Fruit fly (Drosophila melanogaster) whole organism, embryonic: ENCODE measurements around the gene CG14205.
A peak's percentile ranks its signal among the peaks of the same experiment; 100 is the strongest.

ENCODE experiments used
- Blimp-1 ChIP-seq: fragments of 200-800 bp; sonication (Bioruptor generic); optimal IDR thresholded peaks from 3 replicates; lab custom pipeline; 2018; ENCODE audit warnings: missing biosample characterization, missing genetic modification characterization, mild to moderate bottlenecking, moderate library complexity, missing genetic modification reagents
- CG10274 ChIP-seq: fragments of 200-800 bp; sonication (Bioruptor generic); optimal IDR thresholded peaks from 3 replicates; lab custom pipeline; 2017; ENCODE audit warnings: missing biosample characterization, mild to moderate bottlenecking, missing genetic modification characterization
- CG10366 ChIP-seq: fragments of 200-800 bp; sonication (Bioruptor generic); IDR thresholded peaks from 2 replicates; pipeline ENCODE4 v1.3.6; 2022; ENCODE audit warnings: missing biosample characterization, missing genetic modification characterization
- CG10543 ChIP-seq: fragments of 200-800 bp; sonication (Bioruptor generic); optimal IDR thresholded peaks from 3 replicates; lab custom pipeline; 2017; ENCODE audit warnings: missing biosample characterization, mild to moderate bottlenecking, missing genetic modification characterization, moderate library complexity
- CG12236 ChIP-seq: fragments of 200-800 bp; sonication (Bioruptor generic); optimal IDR thresholded peaks from 2 replicates; lab custom pipeline; 2016; ENCODE audit warnings: missing biosample characterization, missing genetic modification characterization
- CG14441 ChIP-seq: fragments of 200-800 bp; sonication (Bioruptor generic); IDR thresholded peaks from 2 replicates; pipeline ENCODE4 v1.3.6; 2022; ENCODE audit warnings: missing biosample characterization, missing genetic modification characterization
- CG30403 ChIP-seq: fragments of 200-800 bp; sonication (Bioruptor generic); optimal IDR thresholded peaks from 3 replicates; lab custom pipeline; 2016; ENCODE audit warnings: missing biosample characterization, missing genetic modification characterization
- CG31388 ChIP-seq: fragments of 200-800 bp; sonication (Bioruptor generic); optimal IDR thresholded peaks from 2 replicates; lab custom pipeline; 2016; ENCODE audit warnings: missing biosample characterization, missing genetic modification characterization
- CG32532 ChIP-seq: fragments of 200-800 bp; sonication (Bioruptor generic); IDR thresholded peaks from 2 replicates; pipeline ENCODE4 v1.3.6; 2022; ENCODE audit warnings: missing biosample characterization, missing genetic modification characterization
- CG3847 ChIP-seq: fragments of 200-800 bp; sonication (Bioruptor generic); IDR thresholded peaks from 2 replicates; pipeline ENCODE4 v1.3.6; 2022; ENCODE audit warnings: missing biosample characterization, missing genetic modification characterization
- CG4854 ChIP-seq: fragments of 200-800 bp; sonication (Bioruptor generic); optimal IDR thresholded peaks from 2 replicates; lab custom pipeline; 2016; ENCODE audit warnings: missing biosample characterization, missing genetic modification characterization, inconsistent platforms
- CG6175 ChIP-seq: fragments of 200-800 bp; sonication (Bioruptor generic); IDR thresholded peaks from 3 replicates; pipeline ENCODE4 v1.3.6; 2022; ENCODE audit warnings: missing biosample characterization, missing genetic modification characterization
- CG6791 ChIP-seq: fragments of 200-800 bp; sonication (Bioruptor generic); IDR thresholded peaks from 3 replicates; pipeline ENCODE4 v1.3.6; 2022; ENCODE audit warnings: missing biosample characterization, missing genetic modification characterization; ENCODE audit not compliant: partially characterized antibody
- CG8924 ChIP-seq: fragments of 200-800 bp; optimal IDR thresholded peaks from 3 replicates; lab custom pipeline; 2019; ENCODE audit warnings: missing biosample characterization, mild to moderate bottlenecking, missing genetic modification characterization, moderate library complexity
- CG8944 ChIP-seq: fragments of 200-800 bp; sonication (Bioruptor generic); optimal IDR thresholded peaks from 3 replicates; lab custom pipeline; 2016; ENCODE audit warnings: missing biosample characterization, missing genetic modification characterization
- CG9437 ChIP-seq: fragments of 200-800 bp; sonication (Bioruptor generic); optimal IDR thresholded peaks from 2 replicates; lab custom pipeline; 2018; ENCODE audit warnings: missing biosample characterization, mild to moderate bottlenecking, missing genetic modification characterization
- Deaf1 ChIP-seq: fragments of 200-800 bp; optimal IDR thresholded peaks from 3 replicates; lab custom pipeline; 2019; ENCODE audit warnings: missing biosample characterization, mild to moderate bottlenecking, missing genetic modification characterization, moderate library complexity
- E2f1 ChIP-seq: fragments of 200-800 bp; sonication (Bioruptor generic); IDR thresholded peaks from 2 replicates; pipeline ENCODE4 v1.3.6; 2022; ENCODE audit warnings: missing biosample characterization, missing genetic modification characterization
- Ets65A ChIP-seq: fragments of 200-800 bp; sonication (Bioruptor generic); peaks from one replicate; lab custom pipeline; 2016; ENCODE audit warnings: missing biosample characterization, missing genetic modification characterization
- Fer1 ChIP-seq: fragments of 200-800 bp; sonication (Bioruptor generic); optimal IDR thresholded peaks from 2 replicates; lab custom pipeline; 2017; ENCODE audit warnings: missing biosample characterization, mild to moderate bottlenecking, missing genetic modification characterization
- HHEX ChIP-seq: fragments of 200-800 bp; sonication (Bioruptor generic); optimal IDR thresholded peaks from 3 replicates; lab custom pipeline; 2017; ENCODE audit warnings: missing biosample characterization, mild to moderate bottlenecking, missing genetic modification characterization, missing genetic modification reagents
- Hr3 ChIP-seq: fragments of 200-800 bp; sonication (Bioruptor generic); optimal IDR thresholded peaks from 3 replicates; lab custom pipeline; 2016; ENCODE audit warnings: missing biosample characterization, missing genetic modification characterization
- Med ChIP-seq: fragments of 200-800 bp; sonication (Bioruptor generic); peaks from one replicate; lab custom pipeline; 2016; ENCODE audit warnings: missing biosample characterization, missing genetic modification characterization, mild to moderate bottlenecking, inconsistent platforms, moderate library complexity
- Meics ChIP-seq: fragments of 200-800 bp; sonication (Bioruptor generic); optimal IDR thresholded peaks from 2 replicates; lab custom pipeline; 2017; ENCODE audit warnings: missing biosample characterization, mild to moderate bottlenecking, missing genetic modification characterization
- Mrtf ChIP-seq: fragments of 200-800 bp; sonication (Bioruptor generic); IDR thresholded peaks from 3 replicates; pipeline ENCODE4 v1.3.6; 2022; ENCODE audit warnings: missing biosample characterization, missing genetic modification characterization
- Myb ChIP-seq: fragments of 200-800 bp; sonication (Bioruptor generic); optimal IDR thresholded peaks from 2 replicates; lab custom pipeline; 2016; ENCODE audit warnings: missing biosample characterization, missing genetic modification characterization
- Sin3A ChIP-seq: fragments of >200 bp; optimal IDR thresholded peaks from 2 replicates; lab custom pipeline; 2018
- Stat92E ChIP-seq, 3 experiments: fragments of >200 bp in 2 of 3; fragments of 200-800 bp in 1 of 3; sonication (Bioruptor generic) in 1 of 3; optimal IDR thresholded peaks; 2 replicates each; lab custom pipeline; 2017 to 2019; ENCODE audit warnings: missing biosample characterization in 3 of 3, missing genetic modification characterization in 3 of 3, mild to moderate bottlenecking in 1 of 3, moderate library complexity in 1 of 3
- Tbp ChIP-seq: fragments of >200 bp; optimal IDR thresholded peaks from 2 replicates; lab custom pipeline; 2018; ENCODE audit warnings: missing biosample characterization, missing genetic modification characterization
- Xbp1 ChIP-seq: fragments of 200-800 bp; sonication (Bioruptor generic); optimal IDR thresholded peaks from 3 replicates; lab custom pipeline; 2016; ENCODE audit warnings: missing biosample characterization, mild to moderate bottlenecking, missing genetic modification characterization
- amos ChIP-seq: fragments of 200-800 bp; sonication (Bioruptor generic); IDR thresholded peaks from 2 replicates; pipeline ENCODE4 v1.3.6; 2022; ENCODE audit warnings: missing biosample characterization, missing genetic modification characterization; ENCODE audit not compliant: partially characterized antibody
- bbx ChIP-seq: fragments of 200-800 bp; sonication (Bioruptor generic); IDR thresholded peaks from 2 replicates; pipeline ENCODE4 v1.3.6; 2022; ENCODE audit warnings: missing biosample characterization, missing genetic modification characterization; ENCODE audit not compliant: partially characterized antibody
- btn ChIP-seq: fragments of 200-800 bp; sonication (Bioruptor generic); optimal IDR thresholded peaks from 2 replicates; lab custom pipeline; 2016; ENCODE audit warnings: missing biosample characterization, missing genetic modification characterization
- corto ChIP-seq: fragments of 200-800 bp; sonication (Bioruptor generic); optimal IDR thresholded peaks from 2 replicates; lab custom pipeline; 2016; ENCODE audit warnings: missing biosample characterization, mild to moderate bottlenecking, missing genetic modification characterization, moderate library complexity
- dati ChIP-seq: fragments of 200-800 bp; sonication (Bioruptor generic); IDR thresholded peaks from 2 replicates; pipeline ENCODE4 v1.3.6; 2022; ENCODE audit warnings: missing biosample characterization, missing genetic modification characterization
- emc ChIP-seq: fragments of 200-800 bp; sonication (Bioruptor generic); optimal IDR thresholded peaks from 2 replicates; lab custom pipeline; 2016; ENCODE audit warnings: missing biosample characterization, missing genetic modification characterization
- fru ChIP-seq: fragments of >200 bp; optimal IDR thresholded peaks from 2 replicates; lab custom pipeline; 2017
- gcm2 ChIP-seq: fragments of 200-800 bp; sonication (Bioruptor generic); optimal IDR thresholded peaks from 2 replicates; lab custom pipeline; 2016; ENCODE audit warnings: missing biosample characterization, missing genetic modification characterization
- hkb ChIP-seq, 2 experiments: fragments of 200-800 bp in 1 of 2; fragments of >200 bp in 1 of 2; sonication (Bioruptor generic) in 1 of 2; IDR thresholded peaks in 1 of 2; optimal IDR thresholded peaks in 1 of 2; 2 replicates each; pipeline versions ENCODE4 v1.3.6 to Lab custom; 2017 to 2022; ENCODE audit warnings: missing biosample characterization in 1 of 2, missing genetic modification characterization in 1 of 2
- hth ChIP-seq: fragments of >200 bp; optimal IDR thresholded peaks from 2 replicates; lab custom pipeline; 2017; ENCODE audit warnings: inconsistent platforms
- lov ChIP-seq, 2 experiments: fragments of 200-800 bp in 1 of 2; fragments of >200 bp in 1 of 2; sonication (Bioruptor generic) in 1 of 2; IDR thresholded peaks in 1 of 2; optimal IDR thresholded peaks in 1 of 2; 2 replicates in 1 of 2; 3 replicates in 1 of 2; pipeline versions ENCODE4 v1.3.6 to Lab custom; 2017 to 2022; ENCODE audit warnings: missing biosample characterization in 1 of 2, missing genetic modification characterization in 1 of 2
- luna ChIP-seq: fragments of 200-800 bp; sonication (Bioruptor generic); optimal IDR thresholded peaks from 2 replicates; lab custom pipeline; 2016; ENCODE audit warnings: missing biosample characterization, missing genetic modification characterization
- pb ChIP-seq: fragments of 200-800 bp; sonication (Bioruptor generic); optimal IDR thresholded peaks from 3 replicates; lab custom pipeline; 2016; ENCODE audit warnings: missing biosample characterization, missing genetic modification characterization
- pfk ChIP-seq: fragments of 200-800 bp; sonication (Bioruptor generic); optimal IDR thresholded peaks from 2 replicates; lab custom pipeline; 2018; ENCODE audit warnings: missing biosample characterization, mild to moderate bottlenecking, missing genetic modification characterization, moderate library complexity
- repo ChIP-seq: fragments of 200-800 bp; sonication (Bioruptor generic); optimal IDR thresholded peaks from 2 replicates; lab custom pipeline; 2016; ENCODE audit warnings: missing biosample characterization, missing genetic modification characterization
- ro ChIP-seq: fragments of 200-800 bp; sonication (Bioruptor generic); IDR thresholded peaks from 2 replicates; pipeline ENCODE4 v1.3.6; 2022; ENCODE audit warnings: missing biosample characterization, missing genetic modification characterization
- row ChIP-seq: fragments of 200-800 bp; sonication (Bioruptor generic); IDR thresholded peaks from 3 replicates; pipeline ENCODE4 v1.3.6; 2022; ENCODE audit warnings: missing biosample characterization, missing genetic modification characterization
- sc ChIP-seq, 3 experiments: fragments of >200 bp in 2 of 3; fragments of 200-800 bp in 1 of 3; sonication (Bioruptor generic) in 1 of 3; optimal IDR thresholded peaks; 2 replicates in 2 of 3; 3 replicates in 1 of 3; lab custom pipeline; 2017; ENCODE audit warnings: mild to moderate bottlenecking in 1 of 3, missing biosample characterization in 1 of 3, missing genetic modification characterization in 1 of 3, missing genetic modification reagents in 1 of 3
- shn ChIP-seq: fragments of 200-800 bp; sonication (Bioruptor generic); optimal IDR thresholded peaks from 3 replicates; lab custom pipeline; 2016; ENCODE audit warnings: missing biosample characterization, missing genetic modification characterization
- tgo ChIP-seq: fragments of 200-800 bp; sonication (Bioruptor generic); IDR thresholded peaks from 3 replicates; pipeline ENCODE4 v1.3.6; 2022; ENCODE audit warnings: missing biosample characterization, missing genetic modification characterization
- tup ChIP-seq: fragments of 200-800 bp; sonication (Bioruptor generic); optimal IDR thresholded peaks from 2 replicates; lab custom pipeline; 2016; ENCODE audit warnings: missing biosample characterization, mild to moderate bottlenecking, missing genetic modification characterization, moderate library complexity

CG14205 gene

dm6 chrX:19608042-19608609, 15.7 kb downstream of the CG14205 start (continued):
- TF ChIP-seq CG8944 (GFP tag; lab: Kevin White, UChicago): no peak
- no peak for TF ChIP-seq gcm2 (GFP tag; lab: Kevin White, UChicago)
- peak; percentile 82 for TF ChIP-seq CG10543 (GFP tag; lab: Kevin White, UChicago)
- TF ChIP-seq Mrtf (GFP tag; lab: Robert Waterston, UW): no peak
- no peak for TF ChIP-seq repo
- no peak for TF ChIP-seq CG32532 (GFP tag; lab: Robert Waterston, UW)
- no peak for TF ChIP-seq HHEX
- no peak for TF ChIP-seq Hr3 (GFP tag; lab: Kevin White, UChicago)
- TF ChIP-seq Tbp (GFP tag; lab: Kevin White, UChicago): no peak
- no peak for TF ChIP-seq Xbp1
- no peak for TF ChIP-seq CG3847 (GFP tag; lab: Robert Waterston, UW)
- TF ChIP-seq ro (GFP tag; lab: Robert Waterston, UW): no peak
- no peak for TF ChIP-seq tup (GFP tag; lab: Kevin White, UChicago)
- TF ChIP-seq tgo (GFP tag; lab: Robert Waterston, UW): no peak
- TF ChIP-seq hth (lab: Kevin White, UChicago): no peak
- TF ChIP-seq CG6175 (GFP tag; lab: Robert Waterston, UW): no peak
- TF ChIP-seq lov (optimal IDR thresholded peaks at IDR 0.05; lab: Kevin White, UChicago): no peak
- no peak for TF ChIP-seq lov (GFP tag; IDR thresholded peaks at IDR 0.05; lab: Robert Waterston, UW)
- no peak for TF ChIP-seq emc (GFP tag; lab: Kevin White, UChicago)
- TF ChIP-seq CG14441 (GFP tag; lab: Robert Waterston, UW): no peak
- peak; percentile 72; the same call in 2 of the 3 replicates for TF ChIP-seq CG6791 (GFP tag; lab: Robert Waterston, UW)
- TF ChIP-seq CG4854 (GFP tag; lab: Kevin White, UChicago): no peak
- no peak for TF ChIP-seq CG10366 (GFP tag; lab: Robert Waterston, UW)
- TF ChIP-seq CG10274 (GFP tag; lab: Kevin White, UChicago): no peak
- TF ChIP-seq bbx: 0 out of 2 replicates have a peak, but pooled peaks have one; percentile 10
- TF ChIP-seq CG12236: no peak
- no peak for TF ChIP-seq btn (GFP tag; lab: Kevin White, UChicago)
- peak; percentile 45; the same call in 1 of the 2 replicates for TF ChIP-seq amos
- TF ChIP-seq CG31388 (GFP tag; lab: Kevin White, UChicago): no peak
- TF ChIP-seq Fer1 (GFP tag; lab: Kevin White, UChicago): peak; percentile 11
- TF ChIP-seq sc (optimal IDR thresholded peaks at IDR 0.05; lab: Kevin White, UChicago): no peak
- no peak for TF ChIP-seq sc (GFP tag; optimal IDR thresholded peaks at IDR 0.05; lab: Kevin White, UChicago)
- TF ChIP-seq hkb (optimal IDR thresholded peaks at IDR 0.05; lab: Kevin White, UChicago): no peak
- no peak for TF ChIP-seq hkb (GFP tag; IDR thresholded peaks at IDR 0.05; lab: Robert Waterston, UW)
- no peak for TF ChIP-seq luna (GFP tag; lab: Kevin White, UChicago)
- no peak for TF ChIP-seq CG9437 (GFP tag; lab: Kevin White, UChicago)
- TF ChIP-seq corto (GFP tag; lab: Kevin White, UChicago): no peak
- TF ChIP-seq pb (GFP tag; lab: Kevin White, UChicago): no peak
- TF ChIP-seq CG30403 (GFP tag; lab: Kevin White, UChicago): no peak
- no peak for TF ChIP-seq Blimp-1 (GFP tag; lab: Kevin White, UChicago)
- TF ChIP-seq Sin3A: no peak
- TF ChIP-seq Myb (GFP tag; lab: Kevin White, UChicago): no peak
- no peak for TF ChIP-seq Stat92E (GFP tag; optimal IDR thresholded peaks at IDR 0.05; lab: Kevin White, UChicago)
- TF ChIP-seq Med (GFP tag; lab: Kevin White, UChicago): peak; percentile 54
- no peak for TF ChIP-seq shn (GFP tag; lab: Kevin White, UChicago)
- TF ChIP-seq Meics (GFP tag; lab: Kevin White, UChicago): no peak
- peak; percentile 16 for TF ChIP-seq pfk (GFP tag; lab: Kevin White, UChicago)
- TF ChIP-seq Ets65A (GFP tag; lab: Kevin White, UChicago): no peak
- no peak for TF ChIP-seq fru
- TF ChIP-seq E2f1 (GFP tag; lab: Robert Waterston, UW): no peak
- no peak for TF ChIP-seq dati (GFP tag; lab: Robert Waterston, UW)
- TF ChIP-seq CG8924: peak; percentile 21
- no peak for TF ChIP-seq row (GFP tag; lab: Robert Waterston, UW)
- no peak for TF ChIP-seq Deaf1 (tag; lab: Kevin White, UChicago)
